Worm (Caenorhabditis elegans) whole organism, young adult: ENCODE measurements around the gene srw-60.

Source experiments
- akir-1 ChIP-seq: fragments of 200-800 bp; sonication (Bioruptor generic); optimal IDR thresholded peaks from 2 replicates; lab custom pipeline; 2018; ENCODE audit warnings: mild to moderate bottlenecking, missing genetic modification characterization, moderate library complexity, missing compliant biosample characterization
- athp-1 ChIP-seq: sonication (generic microtip); optimal IDR thresholded peaks from 2 replicates; lab custom pipeline; 2017; ENCODE audit warnings: mild to moderate bottlenecking, missing genetic modification characterization, missing compliant biosample characterization
- bed-1 ChIP-seq: fragments of 200-800 bp; sonication (Bioruptor generic); IDR thresholded peaks from 2 replicates; pipeline ENCODE4 v1.3.6; 2022; ENCODE audit warnings: missing genetic modification reagents, missing genetic modification characterization, missing compliant biosample characterization

DNA sequence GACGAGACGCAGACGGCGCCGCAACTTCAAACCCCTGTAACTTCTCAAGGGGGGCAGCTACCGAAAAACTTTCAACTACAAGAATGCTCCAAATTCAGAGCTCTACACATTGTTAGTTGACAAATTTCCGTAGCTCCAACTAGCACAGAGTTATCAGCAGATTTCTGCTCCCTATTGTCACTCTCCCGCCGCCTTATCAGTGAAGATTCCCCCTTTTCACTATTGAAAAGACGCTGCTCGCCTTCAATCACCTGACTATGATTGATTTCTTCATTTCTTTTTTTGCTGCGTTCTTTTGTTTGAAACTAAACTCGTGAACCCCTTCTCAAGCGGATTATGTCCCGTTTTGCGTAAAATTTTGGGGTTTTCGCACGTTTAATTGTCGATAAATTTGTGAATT is 36.0 kb upstream of the srw-60 start:
- TF ChIP-seq akir-1 (GFP tag; lab: Kevin White, UChicago), result no peak
- TF ChIP-seq athp-1 (tag; lab: Kevin White, UChicago), result no peak
- TF ChIP-seq bed-1 (GFP tag; lab: Robert Waterston, UW), result no peak
